Fruit fly (Drosophila melanogaster) whole organism, prepupa: ENCODE results near the gene Pli.
A peak's percentile ranks its signal among the peaks of the same experiment; 100 is the strongest.

Experiments
- CG11762 ChIP-seq: fragments of 200-800 bp; sonication (Bioruptor generic); optimal IDR thresholded peaks from 3 replicates; lab custom pipeline; 2016; ENCODE audit warnings: missing biosample characterization, missing genetic modification characterization; ENCODE audit not compliant: insufficient read depth
- CG11902 ChIP-seq: fragments of 200-800 bp; sonication (Bioruptor generic); optimal IDR thresholded peaks from 3 replicates; lab custom pipeline; 2016; ENCODE audit warnings: missing biosample characterization, missing genetic modification characterization
- CG8319 ChIP-seq: fragments of 200-800 bp; sonication (Bioruptor generic); optimal IDR thresholded peaks from 3 replicates; lab custom pipeline; 2016; ENCODE audit warnings: missing biosample characterization, missing genetic modification characterization
- CG9139 ChIP-seq: fragments of 200-800 bp; sonication (Bioruptor generic); optimal IDR thresholded peaks from 3 replicates; lab custom pipeline; 2017; ENCODE audit warnings: missing biosample characterization, mild to moderate bottlenecking, missing genetic modification characterization
- Eip75B ChIP-seq: fragments of 200-800 bp; sonication (Bioruptor generic); optimal IDR thresholded peaks from 3 replicates; lab custom pipeline; 2016; ENCODE audit warnings: missing biosample characterization, missing genetic modification characterization
- Eip78C ChIP-seq: fragments of 200-800 bp; sonication (Bioruptor generic); peaks from one replicate; lab custom pipeline; 2016; ENCODE audit warnings: missing biosample characterization, missing genetic modification characterization
- Hr38 ChIP-seq: sonication (Bioruptor generic); optimal IDR thresholded peaks from 2 replicates; lab custom pipeline; 2016; ENCODE audit warnings: missing biosample characterization, missing genetic modification characterization
- Sox14 ChIP-seq: fragments of 200-800 bp; sonication (Bioruptor generic); optimal IDR thresholded peaks from 3 replicates; lab custom pipeline; 2016; ENCODE audit warnings: missing biosample characterization, missing genetic modification characterization
- acj6 ChIP-seq: fragments of 200-800 bp; sonication (Bioruptor generic); optimal IDR thresholded peaks from 3 replicates; lab custom pipeline; 2016; ENCODE audit warnings: missing biosample characterization, missing genetic modification characterization
- fkh ChIP-seq: fragments of 200-800 bp; sonication (Bioruptor generic); optimal IDR thresholded peaks from 3 replicates; lab custom pipeline; 2017; ENCODE audit warnings: missing biosample characterization, mild to moderate bottlenecking, missing genetic modification characterization, moderate library complexity
- topi ChIP-seq: fragments of 200-800 bp; sonication (Bioruptor generic); optimal IDR thresholded peaks from 3 replicates; lab custom pipeline; 2016; ENCODE audit warnings: missing biosample characterization, missing genetic modification characterization

dm6 chr3R:23871720-23872119, 18.1 kb downstream of the Pli start:
- TF ChIP-seq acj6 (no peak), topi (GFP tag; lab: Kevin White, UChicago) (no peak), CG11902 (no peak), Eip75B (no peak), Sox14 (GFP tag; lab: Kevin White, UChicago) (no peak), CG11762 (no peak), CG9139 (GFP tag; lab: Kevin White, UChicago) (no peak), CG8319 (GFP tag; lab: Kevin White, UChicago) (no peak), Eip78C (GFP tag; lab: Kevin White, UChicago) (peak; percentile 9), Hr38 (GFP tag; lab: Kevin White, UChicago) (no peak), fkh (GFP tag; lab: Kevin White, UChicago) (no peak)
